Worm (Caenorhabditis elegans): ENCODE results near the gene slc-25A21.

Gene slc-25A21

ce11 chrX:16189227-16189906, at the start of gene slc-25A21:
Gene slc-25A21 (plus strand): TSS chrX:16189856.
- TF ChIP-seq sma-9 (GFP tag; optimal IDR thresholded peaks at IDR 0.05) (peak; percentile 25), sma-9 (tag; optimal IDR thresholded peaks at IDR 0.05) (no peak), ama-1 (optimal IDR thresholded peaks at IDR 0.05) (no peak), mbf-1 (tag; optimal IDR thresholded peaks at IDR 0.05) (no peak), Y55F3AM.14 (GFP tag; optimal IDR thresholded peaks at IDR 0.05) (no peak), nhr-11 (tag; optimal IDR thresholded peaks at IDR 0.05) (no peak), ztf-4 (tag; optimal IDR thresholded peaks at IDR 0.05) (no peak)

- TF ChIP-seq sma-9 (GFP tag; optimal IDR thresholded peaks at IDR 0.05) (no peak), sma-9 (tag; optimal IDR thresholded peaks at IDR 0.05) (no peak), nhr-25 (tag; optimal IDR thresholded peaks at IDR 0.05) (no peak), R02D3.7 (tag; optimal IDR thresholded peaks at IDR 0.05) (no peak), zag-1 (tag; optimal IDR thresholded peaks at IDR 0.05) (no peak), ztf-1 (GFP tag; conservative IDR thresholded peaks at IDR 0.05) (no peak), dmd-4 (tag; optimal IDR thresholded peaks at IDR 0.05) (no peak), unc-55 (GFP tag; optimal IDR thresholded peaks at IDR 0.05) (no peak), mdl-1 (tag; optimal IDR thresholded peaks at IDR 0.05) (no peak), blmp-1 (tag; optimal IDR thresholded peaks at IDR 0.05; ENCODE audit: insufficient read depth) (no peak), sma-3 (GFP tag; optimal IDR thresholded peaks at IDR 0.05) (no peak), gmeb-1 (tag; optimal IDR thresholded peaks at IDR 0.05) (no peak), nhr-21 (tag; optimal IDR thresholded peaks at IDR 0.05) (no peak)
Observed at ce11 chrX:16140822-16141221, 48.8 kb upstream of the slc-25A21 start.

ce11 chrX:16143853-16144252, 45.8 kb upstream of the slc-25A21 start:
- TF ChIP-seq ceh-82 (tag; optimal IDR thresholded peaks at IDR 0.05) (no peak), ztf-1 (GFP tag; conservative IDR thresholded peaks at IDR 0.05) (no peak), nhr-25 (tag; optimal IDR thresholded peaks at IDR 0.05) (peak; percentile 20), skn-1 (tag; optimal IDR thresholded peaks at IDR 0.05) (no peak), sem-4 (tag; optimal IDR thresholded peaks at IDR 0.05) (no peak), nhr-23 (tag; optimal IDR thresholded peaks at IDR 0.05) (no peak), egl-27 (tag; optimal IDR thresholded peaks at IDR 0.05) (no peak), crh-2 (tag; optimal IDR thresholded peaks at IDR 0.05) (peak; percentile 20), C34F6.9 (tag; optimal IDR thresholded peaks at IDR 0.05) (peak; percentile 1), lin-13 (GFP tag; optimal IDR thresholded peaks at IDR 0.05) (no peak), nhr-129 (tag; optimal IDR thresholded peaks at IDR 0.05) (peak; percentile 54)

DNA sequence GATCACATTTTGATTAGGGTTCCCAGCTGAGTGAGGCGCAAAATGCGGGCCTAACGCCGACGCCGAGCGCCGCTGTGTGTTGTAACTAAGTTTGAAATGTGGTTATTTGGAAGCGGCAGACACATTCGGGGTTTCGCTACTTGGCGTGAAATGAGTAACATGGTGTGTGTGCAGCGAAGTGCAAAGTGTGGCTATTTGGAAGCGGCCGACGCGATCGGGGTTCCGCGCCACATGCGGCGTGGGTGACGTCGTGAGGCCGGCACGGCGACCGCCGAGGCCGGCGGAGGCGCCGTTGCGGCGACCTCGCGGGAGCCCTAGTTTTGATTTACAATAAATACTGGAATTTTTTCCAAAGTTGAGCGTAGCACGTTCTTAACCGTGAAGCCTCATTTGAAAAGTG, 45.1 kb upstream of the slc-25A21 start:
- no peak for TF ChIP-seq nhr-23 (tag; optimal IDR thresholded peaks at IDR 0.05)
- no peak for TF ChIP-seq sma-9 (GFP tag; optimal IDR thresholded peaks at IDR 0.05)
- no peak for TF ChIP-seq sma-9 (tag; optimal IDR thresholded peaks at IDR 0.05)
- no peak for TF ChIP-seq lin-11 (tag; optimal IDR thresholded peaks at IDR 0.05)
- TF ChIP-seq nhr-25 (tag; optimal IDR thresholded peaks at IDR 0.05) = no peak
- peak; percentile 21 for TF ChIP-seq snpc-4 (tag; optimal IDR thresholded peaks at IDR 0.05)

DNA sequence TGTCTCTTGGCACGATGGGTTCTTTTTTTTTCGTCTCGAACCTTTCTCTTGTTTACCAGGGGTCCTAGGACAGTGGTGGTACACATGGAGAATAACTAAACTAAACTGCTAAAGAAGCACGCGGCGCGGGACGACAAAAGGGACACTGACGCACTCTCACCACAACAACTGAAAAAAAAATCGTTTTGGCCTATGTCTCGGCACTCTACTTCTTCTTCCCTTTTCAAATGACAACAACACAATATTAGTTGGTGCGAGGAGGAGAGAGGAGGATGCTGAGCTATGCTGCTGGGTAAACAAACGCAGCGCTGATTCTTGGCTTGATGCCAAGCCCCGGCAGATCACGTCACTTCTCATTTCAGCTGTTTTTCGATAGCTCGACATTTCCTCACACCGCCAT, 44.4 kb upstream of the slc-25A21 start:
- TF ChIP-seq unc-55 (GFP tag; optimal IDR thresholded peaks at IDR 0.05) (peak; percentile 48), zag-1 (tag; optimal IDR thresholded peaks at IDR 0.05) (no peak)

ce11 chrX:16146972-16147593, 42.6 kb upstream of the slc-25A21 start, which contains the start of gene F09C8.2:
Gene F09C8.2 (minus strand): TSS chrX:16147022.
- no peak for TF ChIP-seq unc-55 (GFP tag; optimal IDR thresholded peaks at IDR 0.05)
- no peak for TF ChIP-seq lin-13 (GFP tag; optimal IDR thresholded peaks at IDR 0.05)
- TF ChIP-seq snpc-4 (tag; optimal IDR thresholded peaks at IDR 0.05) = no peak
- no peak for TF ChIP-seq skn-1 (tag; optimal IDR thresholded peaks at IDR 0.05)
- TF ChIP-seq lsy-2 (tag; optimal IDR thresholded peaks at IDR 0.05) = no peak
- TF ChIP-seq nhr-129 (tag; optimal IDR thresholded peaks at IDR 0.05) = peak; percentile 42
- TF ChIP-seq ztf-11 (tag; optimal IDR thresholded peaks at IDR 0.05) = no peak
